Fruit fly (Drosophila melanogaster) whole organism, embryonic: ENCODE data around the gene vih.

Source experiments
- Abd-B ChIP-seq: fragments of 200-800 bp; sonication (Bioruptor generic); optimal IDR thresholded peaks from 2 replicates; lab custom pipeline; 2018; ENCODE audit warnings: missing biosample characterization, mild to moderate bottlenecking, missing genetic modification characterization, moderate library complexity
- Antp ChIP-seq: fragments of 200-800 bp; sonication (Bioruptor generic); optimal IDR thresholded peaks from 3 replicates; lab custom pipeline; 2016; ENCODE audit warnings: missing biosample characterization, missing genetic modification characterization
- Atf3 ChIP-seq: fragments of 200-800 bp; sonication (Bioruptor generic); optimal IDR thresholded peaks from 3 replicates; lab custom pipeline; 2016; ENCODE audit warnings: missing biosample characterization, missing genetic modification characterization
- BEAF-32 ChIP-seq: fragments of 200-800 bp; sonication (Bioruptor generic); optimal IDR thresholded peaks from 3 replicates; lab custom pipeline; 2017; ENCODE audit warnings: missing biosample characterization, missing genetic modification characterization, mild to moderate bottlenecking, moderate library complexity, missing genetic modification reagents
- CG10366 ChIP-seq: fragments of 200-800 bp; sonication (Bioruptor generic); IDR thresholded peaks from 2 replicates; pipeline ENCODE4 v1.3.6; 2022; ENCODE audit warnings: missing biosample characterization, missing genetic modification characterization
- CG11695 ChIP-seq: fragments of 200-800 bp; sonication (Bioruptor generic); IDR thresholded peaks from 3 replicates; pipeline ENCODE4 v1.3.6; 2022; ENCODE audit warnings: missing biosample characterization, missing genetic modification characterization
- CG12744 ChIP-seq: fragments of 200-800 bp; sonication (Bioruptor generic); optimal IDR thresholded peaks from 2 replicates; lab custom pipeline; 2016; ENCODE audit warnings: missing biosample characterization, missing genetic modification characterization
- CG15479 ChIP-seq: fragments of 200-800 bp; sonication (Bioruptor generic); optimal IDR thresholded peaks from 3 replicates; lab custom pipeline; 2019; ENCODE audit warnings: missing biosample characterization, mild to moderate bottlenecking, missing genetic modification characterization, moderate library complexity
- CG16815 ChIP-seq: fragments of 200-800 bp; sonication (Bioruptor generic); optimal IDR thresholded peaks from 3 replicates; lab custom pipeline; 2017; ENCODE audit warnings: missing biosample characterization, mild to moderate bottlenecking, missing genetic modification characterization
- CG2129 ChIP-seq: fragments of 200-800 bp; sonication (Bioruptor generic); IDR thresholded peaks from 2 replicates; pipeline ENCODE4 v1.3.6; 2022; ENCODE audit warnings: missing biosample characterization, missing genetic modification characterization; ENCODE audit not compliant: partially characterized antibody
- CG30403 ChIP-seq: fragments of 200-800 bp; sonication (Bioruptor generic); optimal IDR thresholded peaks from 3 replicates; lab custom pipeline; 2016; ENCODE audit warnings: missing biosample characterization, missing genetic modification characterization
- CG31388 ChIP-seq: fragments of 200-800 bp; sonication (Bioruptor generic); optimal IDR thresholded peaks from 2 replicates; lab custom pipeline; 2016; ENCODE audit warnings: missing biosample characterization, missing genetic modification characterization
- CG32532 ChIP-seq: fragments of 200-800 bp; sonication (Bioruptor generic); IDR thresholded peaks from 2 replicates; pipeline ENCODE4 v1.3.6; 2022; ENCODE audit warnings: missing biosample characterization, missing genetic modification characterization
- CG3281 ChIP-seq: fragments of 200-800 bp; sonication (Bioruptor generic); optimal IDR thresholded peaks from 3 replicates; lab custom pipeline; 2017; ENCODE audit warnings: missing biosample characterization, mild to moderate bottlenecking, missing genetic modification characterization
- CG43689 ChIP-seq: fragments of 200-800 bp; sonication (Bioruptor generic); IDR thresholded peaks from 2 replicates; pipeline ENCODE4 v1.3.6; 2022; ENCODE audit warnings: missing biosample characterization, missing genetic modification characterization
- CG5180 ChIP-seq: fragments of 200-800 bp; sonication (Bioruptor generic); optimal IDR thresholded peaks from 3 replicates; lab custom pipeline; 2017; ENCODE audit warnings: missing biosample characterization, missing genetic modification characterization, mild to moderate bottlenecking, moderate library complexity, missing genetic modification reagents
- CG5245 ChIP-seq: fragments of 200-800 bp; sonication (Bioruptor generic); optimal IDR thresholded peaks from 3 replicates; lab custom pipeline; 2016; ENCODE audit warnings: missing biosample characterization, missing genetic modification characterization
- CG6813 ChIP-seq: fragments of 200-800 bp; sonication (Bioruptor generic); optimal IDR thresholded peaks from 2 replicates; lab custom pipeline; 2017; ENCODE audit warnings: missing biosample characterization, missing genetic modification characterization, mild to moderate bottlenecking, moderate library complexity, missing genetic modification reagents
- CG7271 ChIP-seq: fragments of 200-800 bp; sonication (Bioruptor generic); optimal IDR thresholded peaks from 2 replicates; lab custom pipeline; 2018; ENCODE audit warnings: missing biosample characterization, mild to moderate bottlenecking, missing genetic modification characterization, moderate library complexity
- CG8944 ChIP-seq: fragments of 200-800 bp; sonication (Bioruptor generic); optimal IDR thresholded peaks from 3 replicates; lab custom pipeline; 2016; ENCODE audit warnings: missing biosample characterization, missing genetic modification characterization
- Dbx ChIP-seq: fragments of 200-800 bp; sonication (Bioruptor generic); IDR thresholded peaks from 3 replicates; pipeline ENCODE4 v1.3.6; 2022; ENCODE audit warnings: missing biosample characterization, missing genetic modification characterization
- E2f2 ChIP-seq: fragments of 200-800 bp; sonication (Bioruptor generic); IDR thresholded peaks from 2 replicates; pipeline ENCODE4 v1.3.6; 2022; ENCODE audit warnings: missing biosample characterization, missing genetic modification characterization
- Gsc ChIP-seq: fragments of 200-800 bp; sonication (Bioruptor generic); IDR thresholded peaks from 2 replicates; pipeline ENCODE4 v1.3.6; 2022; ENCODE audit warnings: missing biosample characterization, missing genetic modification characterization
- Hand ChIP-seq: fragments of 200-800 bp; sonication (Bioruptor generic); optimal IDR thresholded peaks from 2 replicates; lab custom pipeline; 2017; ENCODE audit warnings: mild to moderate bottlenecking, missing biosample characterization, missing genetic modification reagents, missing genetic modification characterization
- Hey ChIP-seq: fragments of 200-800 bp; sonication (Bioruptor generic); optimal IDR thresholded peaks from 3 replicates; lab custom pipeline; 2018; ENCODE audit warnings: missing biosample characterization, mild to moderate bottlenecking, missing genetic modification characterization
- Hmx ChIP-seq: fragments of 200-800 bp; sonication (Bioruptor generic); optimal IDR thresholded peaks from 2 replicates; lab custom pipeline; 2016; ENCODE audit warnings: missing biosample characterization, missing genetic modification characterization
- Hr51 ChIP-seq, 2 experiments: fragments of 200-800 bp; sonication (Bioruptor generic); optimal IDR thresholded peaks; 2 replicates in 1 of 2; 3 replicates in 1 of 2; lab custom pipeline; 2016 to 2018; ENCODE audit warnings: missing biosample characterization in 2 of 2, missing genetic modification characterization in 2 of 2, mild to moderate bottlenecking in 1 of 2, moderate library complexity in 1 of 2
- MESR4 ChIP-seq: fragments of 200-800 bp; sonication (Bioruptor generic); optimal IDR thresholded peaks from 2 replicates; lab custom pipeline; 2018; ENCODE audit warnings: missing biosample characterization, mild to moderate bottlenecking, missing genetic modification characterization, moderate library complexity
- NfI ChIP-seq: fragments of 200-800 bp; sonication (Bioruptor generic); optimal IDR thresholded peaks from 3 replicates; lab custom pipeline; 2018; ENCODE audit warnings: missing biosample characterization, mild to moderate bottlenecking, missing genetic modification characterization, moderate library complexity
- Rx ChIP-seq: fragments of 200-800 bp; sonication (Bioruptor generic); IDR thresholded peaks from 2 replicates; pipeline ENCODE4 v1.3.6; 2022; ENCODE audit warnings: missing biosample characterization, missing genetic modification characterization
- Taf1 ChIP-seq: fragments of 200-800 bp; sonication (Bioruptor generic); IDR thresholded peaks from 2 replicates; pipeline ENCODE4 v1.3.6; 2022; ENCODE audit warnings: missing biosample characterization, missing genetic modification characterization
- bsh ChIP-seq, 2 experiments: fragments of 200-800 bp; sonication (Bioruptor generic); optimal IDR thresholded peaks; 2 replicates each; lab custom pipeline; 2017 to 2018; ENCODE audit warnings: mild to moderate bottlenecking in 2 of 2, missing biosample characterization in 2 of 2, missing genetic modification characterization in 2 of 2, moderate library complexity in 1 of 2
- cas ChIP-seq: fragments of 200-800 bp; sonication (Bioruptor generic); IDR thresholded peaks from 2 replicates; pipeline ENCODE4 v1.3.6; 2022; ENCODE audit warnings: missing biosample characterization, missing genetic modification characterization
- cg ChIP-seq: fragments of 200-800 bp; sonication (Bioruptor generic); optimal IDR thresholded peaks from 3 replicates; lab custom pipeline; 2019; ENCODE audit warnings: missing biosample characterization, mild to moderate bottlenecking, missing genetic modification characterization, moderate library complexity
- disco-r ChIP-seq: fragments of 200-800 bp; sonication (Bioruptor generic); optimal IDR thresholded peaks from 2 replicates; lab custom pipeline; 2016; ENCODE audit warnings: missing biosample characterization, missing genetic modification characterization
- dysf ChIP-seq: fragments of 200-800 bp; sonication (Bioruptor generic); IDR thresholded peaks from 3 replicates; pipeline ENCODE4 v1.3.6; 2022; ENCODE audit warnings: missing biosample characterization, missing genetic modification characterization
- fd96Cb ChIP-seq: fragments of 200-800 bp; sonication (Bioruptor generic); optimal IDR thresholded peaks from 2 replicates; lab custom pipeline; 2018; ENCODE audit warnings: missing biosample characterization, mild to moderate bottlenecking, missing genetic modification characterization, moderate library complexity
- jigr1 ChIP-seq: fragments of 200-800 bp; sonication (Bioruptor generic); IDR thresholded peaks from 3 replicates; pipeline ENCODE4 v1.3.6; 2022; ENCODE audit warnings: missing biosample characterization, missing genetic modification characterization
- nerfin-1 ChIP-seq: fragments of 200-800 bp; sonication (Bioruptor generic); optimal IDR thresholded peaks from 3 replicates; lab custom pipeline; 2019; ENCODE audit warnings: missing biosample characterization, mild to moderate bottlenecking, missing genetic modification characterization, moderate library complexity
- nerfin-2 ChIP-seq: fragments of 200-800 bp; sonication (Bioruptor generic); IDR thresholded peaks from 2 replicates; pipeline ENCODE4 v1.3.6; 2022; ENCODE audit warnings: missing biosample characterization, missing genetic modification characterization; ENCODE audit not compliant: partially characterized antibody
- pho ChIP-seq: fragments of 200-800 bp; sonication (Bioruptor generic); optimal IDR thresholded peaks from 2 replicates; lab custom pipeline; 2016; ENCODE audit warnings: missing biosample characterization, missing genetic modification characterization
- pum ChIP-seq: fragments of 200-800 bp; sonication (Bioruptor generic); optimal IDR thresholded peaks from 2 replicates; lab custom pipeline; 2016; ENCODE audit warnings: missing biosample characterization, missing genetic modification characterization
- row ChIP-seq: fragments of 200-800 bp; sonication (Bioruptor generic); IDR thresholded peaks from 3 replicates; pipeline ENCODE4 v1.3.6; 2022; ENCODE audit warnings: missing biosample characterization, missing genetic modification characterization
- sim ChIP-seq: fragments of 200-800 bp; sonication (Bioruptor generic); IDR thresholded peaks from 2 replicates; pipeline ENCODE4 v1.3.6; 2022; ENCODE audit warnings: missing biosample characterization, missing genetic modification characterization
- sima ChIP-seq: fragments of 200-800 bp; sonication (Bioruptor generic); optimal IDR thresholded peaks from 2 replicates; lab custom pipeline; 2016; ENCODE audit warnings: missing biosample characterization, missing genetic modification characterization
- sob ChIP-seq: fragments of 200-800 bp; sonication (Bioruptor generic); IDR thresholded peaks from 2 replicates; pipeline ENCODE4 v1.3.6; 2022; ENCODE audit warnings: missing biosample characterization, missing genetic modification characterization
- ttk ChIP-seq: fragments of 200-800 bp; sonication (Bioruptor generic); IDR thresholded peaks from 2 replicates; pipeline ENCODE4 v2.1.2; 2022; ENCODE audit warnings: missing biosample characterization, missing genetic modification characterization
- unpg ChIP-seq: fragments of 200-800 bp; sonication (Bioruptor generic); optimal IDR thresholded peaks from 3 replicates; lab custom pipeline; 2018; ENCODE audit warnings: missing biosample characterization, mild to moderate bottlenecking, missing genetic modification characterization, moderate library complexity
- usp ChIP-seq: fragments of >200 bp; optimal IDR thresholded peaks from 2 replicates; lab custom pipeline; 2017; ENCODE audit warnings: missing biosample characterization, missing genetic modification characterization
- vfl ChIP-seq: fragments of 200-800 bp; sonication (Bioruptor generic); optimal IDR thresholded peaks from 2 replicates; lab custom pipeline; 2016; ENCODE audit warnings: missing biosample characterization, missing genetic modification characterization
- zfh1 ChIP-seq: fragments of 200-800 bp; sonication (Bioruptor generic); IDR thresholded peaks from 3 replicates; pipeline ENCODE4 v1.3.6; 2022; ENCODE audit warnings: missing biosample characterization, missing genetic modification characterization

vih gene

dm6 chr3L:12523941-12524340 lies 19.8 kb downstream of the vih start, which contains the start of the genes ver and Gcn5 (continued):
- no peak for TF ChIP-seq CG2129
- TF ChIP-seq CG11695 (GFP tag; lab: Robert Waterston, UW), result peak; percentile 92
- peak; percentile 94 for TF ChIP-seq Rx (GFP tag; lab: Robert Waterston, UW)
- peak; percentile 81 to 94 for TF ChIP-seq Hr51 (GFP tag; optimal IDR thresholded peaks at IDR 0.05; lab: Kevin White, UChicago)
- TF ChIP-seq jigr1 (GFP tag; lab: Robert Waterston, UW), result peak; percentile 86
- peak; percentile 82 for TF ChIP-seq vfl (GFP tag; lab: Kevin White, UChicago)
- peak; percentile 72 for TF ChIP-seq Gsc (GFP tag; lab: Robert Waterston, UW)
- TF ChIP-seq CG16815, result peak; percentile 89
- no peak for TF ChIP-seq sima
- peak; percentile 95 for TF ChIP-seq dysf (GFP tag; lab: Robert Waterston, UW)
- TF ChIP-seq pum (GFP tag; lab: Kevin White, UChicago), result peak; percentile 85
- peak; percentile 88 for TF ChIP-seq pho (GFP tag; lab: Kevin White, UChicago)
- peak; percentile 77 for TF ChIP-seq cas
- peak; percentile 94 for TF ChIP-seq Dbx (GFP tag; lab: Robert Waterston, UW)
- TF ChIP-seq CG15479 (GFP tag; lab: Kevin White, UChicago), result peak; percentile 56
- TF ChIP-seq Atf3 (GFP tag; lab: Kevin White, UChicago), result peak; percentile 65
- TF ChIP-seq Hey (tag; lab: Kevin White, UChicago), result peak; percentile 33
- TF ChIP-seq CG30403, result peak; percentile 93
- TF ChIP-seq Hand, result peak; percentile 70
- TF ChIP-seq usp (GFP tag; lab: Kevin White, UChicago), result no peak
- peak; percentile 67 for TF ChIP-seq CG5245 (GFP tag; lab: Kevin White, UChicago)
- TF ChIP-seq bsh (GFP tag; optimal IDR thresholded peaks at IDR 0.05; lab: Kevin White, UChicago), result peak; percentile 83 to 91
- peak; percentile 65; the same call in 1 of the 2 replicates for TF ChIP-seq CG43689 (GFP tag; lab: Robert Waterston, UW)
- peak; percentile 76 for TF ChIP-seq sim
- TF ChIP-seq zfh1, result peak; percentile 95
- peak; percentile 35 for TF ChIP-seq disco-r (GFP tag; lab: Kevin White, UChicago)
- TF ChIP-seq CG5180 (GFP tag; lab: Kevin White, UChicago), result peak; percentile 74
- TF ChIP-seq Abd-B, result peak; percentile 90
- TF ChIP-seq CG32532, result peak; percentile 95
- TF ChIP-seq CG12744 (GFP tag; lab: Kevin White, UChicago), result peak; percentile 82
- no peak for TF ChIP-seq cg (GFP tag; lab: Kevin White, UChicago)
- TF ChIP-seq unpg (GFP tag; lab: Kevin White, UChicago), result peak; percentile 90
- peak; percentile 90 for TF ChIP-seq ttk (GFP tag; lab: Robert Waterston, UW)
- peak; percentile 70 for TF ChIP-seq CG7271 (tag; lab: Kevin White, UChicago)
- TF ChIP-seq fd96Cb, result peak; percentile 91
- TF ChIP-seq nerfin-1, result peak; percentile 82
- no peak for TF ChIP-seq nerfin-2
- peak; percentile 80 for TF ChIP-seq CG31388 (GFP tag; lab: Kevin White, UChicago)
- TF ChIP-seq E2f2 (GFP tag; lab: Robert Waterston, UW), result peak; percentile 82
- TF ChIP-seq Antp (GFP tag; lab: Kevin White, UChicago), result peak; percentile 79
- peak; percentile 96 for TF ChIP-seq CG3281
- TF ChIP-seq BEAF-32 (GFP tag; lab: Kevin White, UChicago), result peak; percentile 39
- TF ChIP-seq NfI (GFP tag; lab: Kevin White, UChicago), result peak; percentile 93
- TF ChIP-seq Taf1, result peak; percentile 81
- peak; percentile 96 for TF ChIP-seq row (GFP tag; lab: Robert Waterston, UW)
- TF ChIP-seq CG6813 (GFP tag; lab: Kevin White, UChicago), result peak; percentile 83
- peak; percentile 95 for TF ChIP-seq CG10366 (GFP tag; lab: Robert Waterston, UW)
- TF ChIP-seq MESR4, result peak; percentile 89
- peak; percentile 94 for TF ChIP-seq sob
- peak; percentile 89 for TF ChIP-seq Hmx (GFP tag; lab: Kevin White, UChicago)
- peak; percentile 79 for TF ChIP-seq CG8944
